Worm (Caenorhabditis elegans) whole organism, L1 larva: ENCODE results near the gene Y53C12A.10.

Source experiments
- C34B4.2 ChIP-seq: sonication (generic microtip); optimal IDR thresholded peaks from 2 replicates; lab custom pipeline; 2017; ENCODE audit warnings: mild to moderate bottlenecking, missing genetic modification characterization, missing compliant biosample characterization
- aly-2 ChIP-seq: fragments of 150-350 bp; optimal IDR thresholded peaks from 2 replicates; lab custom pipeline; 2014; ENCODE audit warnings: missing biosample characterization, missing genetic modification characterization
- ceh-8 ChIP-seq: fragments of 200-800 bp; sonication (Bioruptor generic); optimal IDR thresholded peaks from 2 replicates; lab custom pipeline; 2018; ENCODE audit warnings: mild to moderate bottlenecking, missing genetic modification characterization, moderate library complexity, missing compliant biosample characterization
- ces-1 ChIP-seq: fragments of 150-350 bp; optimal IDR thresholded peaks from 2 replicates; lab custom pipeline; 2014; ENCODE audit warnings: missing biosample characterization, missing genetic modification reagents, missing genetic modification characterization
- dsc-1 ChIP-seq: sonication (generic microtip); optimal IDR thresholded peaks from 2 replicates; lab custom pipeline; 2016; ENCODE audit warnings: mild to moderate bottlenecking, missing genetic modification characterization, missing compliant biosample characterization
- efl-1 ChIP-seq, 4 experiments: fragments of 150-350 bp; optimal IDR thresholded peaks in 3 of 4; peaks in 1 of 4; 1 replicate in 1 of 4; 2 replicates in 3 of 4; lab custom pipeline; 2014; ENCODE audit warnings: missing biosample characterization in 2 of 4, missing genetic modification characterization in 2 of 4, missing genetic modification reagents in 2 of 4
- elt-2 ChIP-seq: sonication (generic microtip); optimal IDR thresholded peaks from 2 replicates; lab custom pipeline; 2016; ENCODE audit warnings: missing genetic modification characterization, mild to moderate bottlenecking, inconsistent platforms, missing compliant biosample characterization, missing genetic modification reagents
- fkh-10 ChIP-seq: sonication (generic microtip); optimal IDR thresholded peaks from 2 replicates; lab custom pipeline; 2017; ENCODE audit warnings: missing biosample characterization, missing genetic modification reagents, missing genetic modification characterization
- fkh-8 ChIP-seq: sonication (generic microtip); optimal IDR thresholded peaks from 2 replicates; lab custom pipeline; 2016; ENCODE audit warnings: mild to moderate bottlenecking, missing genetic modification characterization, missing compliant biosample characterization
- grh-1 ChIP-seq: fragments of 200-800 bp; sonication (Bioruptor generic); IDR thresholded peaks from 2 replicates; pipeline ENCODE4 v1.3.6; 2022; ENCODE audit warnings: missing genetic modification reagents, missing genetic modification characterization, missing compliant biosample characterization
- hlh-4 ChIP-seq: sonication (generic microtip); optimal IDR thresholded peaks from 2 replicates; lab custom pipeline; 2016; ENCODE audit warnings: mild to moderate bottlenecking, missing genetic modification characterization, missing compliant biosample characterization
- hpl-2 ChIP-seq: fragments of 150-350 bp; optimal IDR thresholded peaks from 2 replicates; lab custom pipeline; 2014; ENCODE audit warnings: missing biosample characterization, missing genetic modification reagents, missing genetic modification characterization
- lin-13 ChIP-seq: fragments of 150-350 bp; optimal IDR thresholded peaks from 2 replicates; lab custom pipeline; 2014; ENCODE audit warnings: missing biosample characterization, missing genetic modification reagents, missing genetic modification characterization
- lin-14 ChIP-seq: fragments of 200-800 bp; sonication (Bioruptor generic); optimal IDR thresholded peaks from 2 replicates; lab custom pipeline; 2018; ENCODE audit warnings: mild to moderate bottlenecking, missing genetic modification characterization, moderate library complexity, missing compliant biosample characterization
- mdl-1 ChIP-seq, 2 experiments: fragments of 150-350 bp; optimal IDR thresholded peaks; 2 replicates each; lab custom pipeline; 2014 to 2017; ENCODE audit warnings: missing biosample characterization in 2 of 2, missing genetic modification characterization in 2 of 2, inconsistent platforms in 1 of 2
- nhr-12 ChIP-seq: sonication (generic microtip); optimal IDR thresholded peaks from 2 replicates; lab custom pipeline; 2017; ENCODE audit warnings: missing biosample characterization, missing genetic modification characterization
- nhr-28 ChIP-seq: fragments of 150-350 bp; optimal IDR thresholded peaks from 2 replicates; lab custom pipeline; 2014; ENCODE audit warnings: missing biosample characterization, missing genetic modification characterization
- nhr-85 ChIP-seq: sonication (generic microtip); peaks from one replicate; lab custom pipeline; 2016; ENCODE audit warnings: missing genetic modification characterization, inconsistent platforms, missing compliant biosample characterization
- nhr-90 ChIP-seq: sonication (generic microtip); optimal IDR thresholded peaks from 2 replicates; lab custom pipeline; 2016; ENCODE audit warnings: mild to moderate bottlenecking, missing genetic modification characterization, missing compliant biosample characterization; ENCODE audit not compliant: poor library complexity
- rnt-1 ChIP-seq: sonication (generic microtip); optimal IDR thresholded peaks from 2 replicates; lab custom pipeline; 2016; ENCODE audit warnings: mild to moderate bottlenecking, missing genetic modification characterization, moderate library complexity, missing compliant biosample characterization
- skn-1 ChIP-seq: fragments of 150-350 bp; optimal IDR thresholded peaks from 2 replicates; lab custom pipeline; 2014; ENCODE audit warnings: missing biosample characterization, missing genetic modification characterization
- snpc-4 ChIP-seq: fragments of 150-350 bp; optimal IDR thresholded peaks from 2 replicates; lab custom pipeline; 2014; ENCODE audit warnings: missing biosample characterization, missing genetic modification characterization
- sox-4 ChIP-seq: sonication (generic microtip); optimal IDR thresholded peaks from 2 replicates; lab custom pipeline; 2016; ENCODE audit warnings: missing genetic modification characterization, missing compliant biosample characterization
- sptf-1 ChIP-seq: fragments of 150-350 bp; optimal IDR thresholded peaks from 2 replicates; lab custom pipeline; 2014; ENCODE audit warnings: missing biosample characterization, missing genetic modification characterization
- sup-37 ChIP-seq: fragments of 200-800 bp; sonication (Bioruptor generic); optimal IDR thresholded peaks from 2 replicates; lab custom pipeline; 2018; ENCODE audit warnings: mild to moderate bottlenecking, missing genetic modification characterization, missing compliant biosample characterization
- tlp-1 ChIP-seq: fragments of 150-350 bp; optimal IDR thresholded peaks from 2 replicates; lab custom pipeline; 2014; ENCODE audit warnings: missing biosample characterization, missing genetic modification characterization
- unc-130 ChIP-seq: fragments of 150-350 bp; optimal IDR thresholded peaks from 2 replicates; lab custom pipeline; 2017; ENCODE audit warnings: missing biosample characterization, missing genetic modification characterization, inconsistent platforms
- ztf-4 ChIP-seq: fragments of 150-350 bp; optimal IDR thresholded peaks from 2 replicates; lab custom pipeline; 2014; ENCODE audit warnings: missing biosample characterization, missing genetic modification characterization

Gene Y53C12A.10

ce11 chrII:9684175-9684574 lies 20.5 kb downstream of the Y53C12A.10 start:
- TF ChIP-seq unc-130 (tag; lab: Kevin White, UChicago) = no peak
- TF ChIP-seq C34B4.2 (tag; lab: Kevin White, UChicago) = no peak
- TF ChIP-seq nhr-12 (tag; lab: Kevin White, UChicago) = no peak
- no peak for TF ChIP-seq mdl-1 (tag; optimal IDR thresholded peaks at IDR 0.05; lab: Kevin White, UChicago)
- TF ChIP-seq sptf-1 (tag; lab: Kevin White, UChicago) = no peak
- TF ChIP-seq rnt-1 = no peak
- no peak for TF ChIP-seq grh-1 (GFP tag; lab: Robert Waterston, UW)
- no peak for TF ChIP-seq ceh-8 (GFP tag; lab: Kevin White, UChicago)
- TF ChIP-seq hlh-4 = no peak
- TF ChIP-seq efl-1 (optimal IDR thresholded peaks at IDR 0.05; lab: Kevin White, UChicago) = no peak
- TF ChIP-seq efl-1 (GFP tag; optimal IDR thresholded peaks at IDR 0.05 in 1 of 2; lab: Kevin White, UChicago) = no peak
- TF ChIP-seq sup-37 (GFP tag; lab: Kevin White, UChicago) = no peak
- no peak for TF ChIP-seq ces-1 (GFP tag; lab: Kevin White, UChicago)

ce11 chrII:9682044-9682443 lies 22.6 kb downstream of the Y53C12A.10 start:
- no peak for TF ChIP-seq ztf-4 (tag; lab: Kevin White, UChicago)
- TF ChIP-seq lin-14 (GFP tag; lab: Kevin White, UChicago) = peak; percentile 56
- TF ChIP-seq fkh-10 = peak; percentile 76

ce11 chrII:9680493-9680892 lies 24.2 kb downstream of the Y53C12A.10 start, which contains the start of gene ZK1320.13:
Gene ZK1320.13, plus strand, starts transcription at chrII:9680793.
- TF ChIP-seq nhr-90 (tag; lab: Kevin White, UChicago) = no peak
- TF ChIP-seq lin-14 (GFP tag; lab: Kevin White, UChicago) = peak; percentile 28

- peak; percentile 26 for TF ChIP-seq lin-14 (GFP tag; lab: Kevin White, UChicago)
- TF ChIP-seq skn-1 = no peak
These were observed 24.8 kb downstream of the Y53C12A.10 start for ce11 chrII:9679842-9680241.

ce11 chrII:9677470-9677869 lies 27.2 kb downstream of the Y53C12A.10 start:
- no peak for TF ChIP-seq fkh-8 (tag; lab: Kevin White, UChicago)
- TF ChIP-seq dsc-1 (tag; lab: Kevin White, UChicago) = peak; percentile 14
- peak; percentile 17 for TF ChIP-seq elt-2

ce11 chrII:9674678-9675077 lies 30.0 kb downstream of the Y53C12A.10 start, which contains the start of gene arc-1:
Gene arc-1, plus strand, starts transcription at chrII:9674978.
- TF ChIP-seq ces-1 (GFP tag; lab: Kevin White, UChicago) (no peak), tlp-1 (tag; lab: Kevin White, UChicago) (no peak), snpc-4 (tag; lab: Kevin White, UChicago) (no peak), sox-4 (tag; lab: Kevin White, UChicago) (no peak), aly-2 (tag; lab: Kevin White, UChicago) (no peak), nhr-28 (tag; lab: Kevin White, UChicago) (no peak), nhr-85 (tag; lab: Kevin White, UChicago) (no peak), hpl-2 (GFP tag; lab: Kevin White, UChicago) (no peak), rnt-1 (no peak), lin-13 (GFP tag; lab: Kevin White, UChicago) (no peak)

ce11 chrII:9671308-9671707 lies 33.3 kb downstream of the Y53C12A.10 start, which contains the start of gene ZK1320.7:
Gene ZK1320.7, plus strand, starts transcription at chrII:9671608.
- TF ChIP-seq lin-14 (GFP tag; lab: Kevin White, UChicago) (no peak), efl-1 (optimal IDR thresholded peaks at IDR 0.05; lab: Kevin White, UChicago) (no peak), efl-1 (GFP tag; optimal IDR thresholded peaks at IDR 0.05 in 1 of 2; lab: Kevin White, UChicago) (peak in 1 of 2 experiments; percentile 1)
